Fruit fly (Drosophila melanogaster): ENCODE results near the gene euc.

dm6 chr3R:19010923-19011322 lies 32.3 kb upstream of the euc start:
- TF ChIP-seq Dll (optimal IDR thresholded peaks at IDR 0.05): no peak
- no peak for TF ChIP-seq EcR (GFP tag; optimal IDR thresholded peaks at IDR 0.05)
- TF ChIP-seq pan (optimal IDR thresholded peaks at IDR 0.05): no peak
- TF ChIP-seq psq (optimal IDR thresholded peaks at IDR 0.05): no peak
- TF ChIP-seq usp (GFP tag; optimal IDR thresholded peaks at IDR 0.05): no peak
